Fruit fly (Drosophila melanogaster) whole organism, larva: ENCODE data around the gene CG42588.

Experiments used
- noc ChIP-seq: fragments of 200-800 bp; sonication (Bioruptor generic); optimal IDR thresholded peaks from 3 replicates; lab custom pipeline; 2019; ENCODE audit warnings: missing biosample characterization, mild to moderate bottlenecking, missing genetic modification characterization, moderate library complexity

Gene CG42588

DNA sequence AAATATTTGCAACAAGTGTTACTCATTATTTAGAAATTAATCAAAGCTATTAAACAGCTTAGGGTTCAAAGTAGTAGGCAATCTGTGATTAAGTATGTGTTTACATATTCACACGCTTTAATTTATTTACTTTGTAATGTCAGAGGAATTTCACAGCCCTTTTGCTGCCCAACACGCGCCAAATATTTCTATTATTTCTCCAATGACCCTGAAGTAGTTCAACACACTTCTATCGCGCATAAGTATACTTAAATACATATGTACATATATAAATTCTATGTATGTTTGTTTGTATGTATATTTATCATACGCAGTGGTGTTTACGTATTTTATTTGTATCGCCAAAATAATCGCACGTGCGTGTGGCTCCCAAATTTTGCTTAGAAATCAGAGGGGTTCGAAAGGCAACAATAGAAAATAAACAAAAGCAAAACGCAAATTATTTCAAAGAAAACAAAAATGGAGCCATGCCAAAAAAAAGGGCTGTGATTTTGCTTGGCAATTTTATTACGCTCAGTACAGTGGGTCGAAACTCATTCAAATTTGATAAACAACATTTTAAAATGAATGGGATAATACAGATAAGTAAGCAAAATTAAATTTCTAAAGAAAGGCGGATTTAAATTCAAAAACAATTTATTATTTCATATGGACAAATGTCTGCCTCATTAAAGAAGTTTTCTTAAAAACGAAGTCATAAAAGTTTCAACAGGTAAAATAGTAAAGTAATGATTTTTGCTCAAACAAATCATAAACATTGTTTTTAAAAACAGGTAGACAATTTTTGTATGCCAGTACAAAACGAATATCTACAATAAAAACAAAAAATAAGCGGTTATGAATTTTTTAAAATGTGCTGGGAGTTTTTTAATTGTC lies 10.7 kb upstream of the CG42588 start:
- TF ChIP-seq noc (tag; lab: Kevin White, UChicago) = peak; percentile 80

DNA sequence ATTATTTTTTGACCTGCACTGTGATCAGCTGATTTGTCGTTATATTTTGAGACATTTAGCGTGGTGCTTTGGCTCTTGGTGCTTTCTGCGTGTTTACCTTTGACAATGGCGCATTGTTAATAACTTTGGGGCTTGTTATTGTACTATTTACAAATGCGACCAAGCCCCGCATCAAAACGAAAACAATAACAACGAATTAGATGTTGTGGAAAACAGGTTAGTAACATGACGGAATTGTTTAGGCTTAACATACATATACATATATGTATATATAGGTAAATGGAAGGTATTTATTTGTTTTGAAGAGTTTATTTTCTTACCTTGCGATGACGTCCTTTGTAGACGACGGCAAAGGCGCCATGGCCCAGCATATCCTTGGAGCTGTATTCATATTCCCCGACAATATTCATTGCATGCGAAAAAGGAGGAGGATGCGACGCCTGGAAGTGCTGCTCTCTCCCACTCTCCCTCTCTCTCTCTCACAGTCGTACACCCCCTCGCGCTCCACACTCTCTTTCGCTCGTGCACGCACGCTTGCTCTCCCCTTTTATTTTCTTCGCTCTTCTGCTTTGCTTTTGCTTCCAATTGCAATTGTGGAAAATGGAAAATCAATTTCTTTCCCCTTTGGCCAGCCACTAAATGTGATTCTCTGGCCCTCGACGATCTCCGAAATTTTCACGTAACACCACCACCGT lies 9.9 kb upstream of the CG42588 start:
- TF ChIP-seq noc (tag; lab: Kevin White, UChicago) = no peak

DNA sequence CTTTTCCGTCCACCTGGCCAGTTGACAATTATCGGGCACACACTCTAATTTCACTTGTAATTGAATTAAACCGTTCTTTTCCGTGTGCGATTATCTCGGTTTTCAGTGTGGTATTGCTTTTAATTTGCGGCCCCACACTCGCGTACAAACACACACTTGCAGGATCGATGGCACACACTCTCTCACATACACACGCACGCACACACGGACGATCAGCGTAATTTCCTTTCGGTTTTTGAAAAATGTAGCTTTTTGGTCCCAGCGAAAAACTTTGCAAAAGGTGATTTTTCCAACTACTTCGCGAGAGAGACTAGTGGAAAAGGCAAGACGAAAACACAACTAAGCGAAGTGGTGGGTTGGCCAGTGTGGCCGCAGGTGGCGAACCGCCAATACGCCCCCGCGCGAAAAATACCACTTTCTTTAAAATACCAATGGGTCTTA lies 9.3 kb upstream of the CG42588 start, which contains the start of gene Atg1:
Gene Atg1 (minus strand): TSS at position 387 of the 441 bp plus-strand sequence.
- peak; percentile 26 for TF ChIP-seq noc (tag; lab: Kevin White, UChicago)

DNA sequence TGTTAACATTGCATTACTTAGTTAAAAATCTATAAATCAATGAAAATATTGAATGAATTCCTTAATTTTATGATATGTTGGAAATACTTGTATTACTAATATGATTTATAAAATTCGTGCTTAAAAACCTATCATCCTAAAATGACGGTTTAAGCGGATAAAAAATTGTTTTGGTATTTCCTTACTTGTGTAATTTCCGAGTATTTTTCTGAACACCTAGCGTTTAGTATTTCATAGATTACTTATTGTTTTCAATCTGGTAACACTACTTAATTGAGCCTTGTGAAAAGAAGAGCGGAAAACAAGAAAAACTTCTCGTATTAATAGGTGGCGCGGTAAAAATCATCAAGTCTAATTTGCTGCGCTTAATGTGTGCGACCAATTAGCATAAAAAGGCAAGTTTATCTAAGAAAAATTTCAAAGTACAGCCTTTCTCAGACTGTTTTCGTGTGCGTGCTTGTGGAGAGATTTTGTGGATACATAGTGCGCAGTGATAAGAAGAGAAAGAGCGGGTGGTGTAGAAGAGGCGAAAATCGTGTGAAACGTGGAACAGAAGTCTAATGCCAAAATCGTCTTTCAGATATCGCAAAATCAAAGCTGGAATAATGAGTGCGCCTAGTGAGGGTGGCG lies 8.3 kb upstream of the CG42588 start, which contains the start of gene Sap130:
Gene Sap130 (plus strand): TSS at position 243 of the 630 bp plus-strand sequence.
- TF ChIP-seq noc (tag; lab: Kevin White, UChicago) = no peak

DNA sequence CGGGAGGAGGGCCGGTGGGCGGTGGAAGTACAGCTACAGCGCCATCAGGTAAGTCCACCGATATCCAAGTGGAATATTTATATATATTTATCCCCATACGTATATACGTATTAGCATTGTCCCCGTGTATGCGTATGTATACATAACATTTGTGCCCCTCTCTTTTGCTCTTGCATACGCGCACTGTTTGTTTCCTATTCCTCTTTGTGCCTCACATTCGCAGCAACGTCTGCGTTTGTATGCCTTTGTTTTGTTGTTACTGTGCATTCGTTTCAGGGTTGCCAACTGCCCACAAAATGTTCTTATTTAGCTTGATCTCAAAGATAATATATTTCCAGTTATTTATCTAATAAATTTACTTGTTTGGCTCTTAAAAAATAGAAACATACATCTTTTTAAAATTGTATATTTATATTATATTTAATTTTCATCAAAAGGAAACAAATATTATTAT lies 7.7 kb upstream of the CG42588 start:
- peak; percentile 45 for TF ChIP-seq noc (tag; lab: Kevin White, UChicago)

DNA sequence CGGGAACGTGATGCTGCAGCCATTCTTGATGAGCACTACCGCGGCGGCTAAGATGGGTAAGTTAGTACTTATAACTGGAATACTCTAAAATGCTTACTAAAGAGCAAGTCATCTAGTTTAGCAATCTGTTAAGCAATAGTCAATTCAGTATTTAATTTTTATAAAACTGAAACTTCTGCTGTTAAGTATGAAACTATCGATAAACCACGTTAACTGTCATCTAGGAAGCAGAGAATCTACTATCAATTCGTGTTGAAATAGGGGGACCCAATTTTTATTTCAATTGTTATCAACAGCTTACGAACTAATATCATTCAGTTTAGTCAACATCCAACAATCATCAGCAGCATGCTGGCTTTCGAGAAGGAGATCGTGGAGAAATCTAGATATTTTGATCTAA lies 5.6 kb upstream of the CG42588 start, which contains the start of gene CG32110:
Gene CG32110 (plus strand): TSS at position 301 of the 400 bp plus-strand sequence.
- TF ChIP-seq noc (tag; lab: Kevin White, UChicago) = no peak

DNA sequence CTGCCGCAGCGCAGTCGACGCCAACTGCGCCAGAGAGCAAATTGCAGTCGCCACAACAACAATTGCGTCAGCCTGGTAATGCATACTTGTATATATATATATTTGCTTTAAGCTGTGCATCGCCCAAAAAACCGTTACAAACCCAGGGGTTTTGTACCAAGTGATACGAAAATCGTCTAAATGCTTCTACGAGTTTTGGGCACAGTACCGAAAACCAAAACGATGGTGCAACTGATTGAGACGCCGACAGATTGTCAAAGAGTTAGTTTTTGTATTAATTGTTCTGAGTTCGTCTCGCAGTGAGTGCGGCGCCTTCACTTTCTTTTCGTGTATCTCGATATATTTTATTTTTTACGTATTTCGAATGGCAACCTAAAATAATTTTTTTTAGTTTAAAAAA lies 752 bp downstream of the CG42588 start:
- TF ChIP-seq noc (tag; lab: Kevin White, UChicago) = no peak

DNA sequence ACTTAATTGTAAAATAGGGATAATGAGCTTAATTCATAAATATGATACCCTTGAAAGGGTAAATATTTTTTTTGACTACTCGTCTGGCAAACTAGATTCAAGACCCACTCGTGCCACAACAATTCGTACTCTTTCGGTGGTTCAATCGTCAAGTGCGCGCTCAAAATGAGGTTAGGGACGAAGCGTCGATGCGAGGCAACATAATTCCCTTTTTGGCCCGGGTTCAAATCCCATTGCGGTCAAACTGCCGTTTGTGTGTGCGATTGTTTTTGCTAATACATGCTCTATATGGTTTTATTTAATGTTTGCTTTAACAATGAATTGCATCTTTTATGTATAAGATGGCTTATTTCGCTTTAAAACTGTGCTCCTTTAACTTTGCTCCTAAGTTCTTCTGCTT lies 1.7 kb downstream of the CG42588 start:
- TF ChIP-seq noc (tag; lab: Kevin White, UChicago) = no peak

DNA sequence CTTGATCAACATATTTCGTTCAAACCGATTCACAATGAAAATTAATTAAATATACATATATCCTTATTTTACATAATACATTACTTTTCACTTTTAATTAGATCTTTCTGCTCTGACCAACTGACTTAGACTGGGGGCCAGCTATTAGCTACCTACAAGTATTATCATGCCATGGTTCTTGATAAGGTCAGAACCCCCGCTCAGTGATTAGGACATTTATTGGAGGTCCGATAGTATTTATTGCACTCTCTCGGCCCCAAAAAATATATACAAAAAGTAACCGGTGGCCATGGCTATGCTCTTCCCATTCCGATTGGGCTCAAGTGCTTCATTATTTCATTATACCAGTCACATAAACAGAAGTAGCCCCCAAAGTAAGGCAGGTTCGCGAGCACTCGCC lies 13.7 kb downstream of the CG42588 start:
- no peak for TF ChIP-seq noc (tag; lab: Kevin White, UChicago)

DNA sequence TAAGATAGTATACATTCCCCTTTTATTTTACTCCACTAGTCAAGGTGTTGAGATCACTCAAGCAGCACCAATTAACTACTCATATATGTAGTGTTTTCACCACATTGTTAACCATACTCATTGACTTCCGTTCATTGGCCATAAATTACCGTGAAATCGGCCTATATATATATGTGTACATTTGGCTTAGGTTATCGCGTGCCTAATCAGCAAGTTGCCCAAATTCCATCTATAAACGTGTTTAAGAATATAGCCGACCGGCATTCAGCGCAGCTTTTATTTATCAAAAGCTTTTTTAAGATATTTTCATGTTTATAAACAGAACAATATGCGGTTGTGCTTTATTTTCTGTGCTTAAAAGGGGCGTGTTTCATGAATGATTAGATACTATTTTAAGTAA lies 14.5 kb downstream of the CG42588 start:
- peak; percentile 29 for TF ChIP-seq noc (tag; lab: Kevin White, UChicago)

DNA sequence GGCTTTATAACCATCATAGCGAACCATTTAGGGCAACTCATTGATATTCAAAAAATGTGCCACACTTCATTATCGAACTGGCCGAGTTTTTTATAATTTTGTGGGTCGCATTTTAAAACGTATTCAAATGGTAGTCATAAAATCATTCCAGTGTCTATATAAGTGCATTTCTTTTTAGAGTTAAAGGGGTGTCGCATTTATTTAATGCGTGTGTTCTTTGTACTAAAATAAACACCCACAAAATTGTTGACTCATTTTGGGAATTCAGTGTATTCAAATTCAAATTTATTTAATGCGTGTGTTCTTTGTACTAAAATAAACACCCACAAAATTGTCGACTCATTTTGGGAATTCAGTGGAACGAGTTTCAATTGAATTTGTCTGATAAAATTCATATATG lies 16.4 kb downstream of the CG42588 start:
- TF ChIP-seq noc (tag; lab: Kevin White, UChicago) = no peak

DNA sequence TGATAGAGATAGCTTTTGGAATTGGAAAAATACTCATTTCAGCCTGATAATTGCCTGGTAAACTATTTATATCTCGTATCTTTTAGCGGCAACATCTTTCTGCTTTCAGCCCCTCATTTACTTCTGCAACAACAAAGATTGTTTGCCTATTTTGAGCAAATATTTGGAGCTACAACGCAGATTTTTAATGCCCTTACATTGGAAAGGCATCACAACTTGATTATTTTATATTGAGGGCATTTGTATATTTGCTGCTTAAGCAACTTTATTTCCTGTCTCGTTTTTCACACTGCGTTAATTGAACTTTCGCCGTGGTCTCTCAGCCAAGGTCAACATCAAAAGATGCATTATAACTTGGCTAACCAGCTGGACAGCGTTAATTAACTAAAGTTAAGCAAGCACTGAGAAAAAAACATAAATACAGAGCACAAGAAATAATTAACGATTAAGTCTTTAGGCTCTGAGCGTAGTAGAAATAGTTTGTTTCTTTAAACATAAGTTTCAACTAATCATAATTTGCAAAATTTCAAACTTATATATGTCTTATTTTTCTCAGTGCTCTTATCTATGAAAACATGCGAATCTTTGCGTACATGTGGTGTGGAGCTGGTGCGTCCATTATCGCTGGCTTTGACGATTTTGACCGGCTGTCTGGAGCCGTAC lies 17.4 kb downstream of the CG42588 start:
- TF ChIP-seq noc (tag; lab: Kevin White, UChicago) = peak; percentile 86

DNA sequence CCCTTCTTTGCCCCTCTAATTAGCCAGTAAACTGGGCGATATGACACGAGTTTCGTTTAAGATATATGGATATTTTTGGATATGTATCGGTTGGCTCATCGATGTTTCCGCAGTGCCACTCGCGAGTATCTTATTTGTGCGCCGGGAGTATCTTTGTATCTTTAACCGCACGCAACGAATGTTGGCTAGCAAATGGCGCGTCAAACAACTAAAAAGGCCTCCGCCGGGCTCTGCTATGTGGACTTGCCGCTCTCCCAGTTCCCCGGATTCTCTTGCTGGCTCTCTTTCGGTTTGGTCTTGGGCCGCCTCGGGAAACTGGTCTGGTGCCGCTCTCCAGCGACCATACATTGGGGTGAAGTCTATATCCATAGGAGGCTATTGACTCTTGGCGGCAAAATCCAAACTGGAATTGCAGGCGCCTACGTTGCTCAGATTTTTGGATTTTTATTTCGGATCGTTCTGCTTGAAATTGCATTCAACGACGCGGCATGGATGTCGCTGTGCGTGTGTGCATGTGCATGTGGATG lies 18.4 kb downstream of the CG42588 start:
- TF ChIP-seq noc (tag; lab: Kevin White, UChicago) = no peak

DNA sequence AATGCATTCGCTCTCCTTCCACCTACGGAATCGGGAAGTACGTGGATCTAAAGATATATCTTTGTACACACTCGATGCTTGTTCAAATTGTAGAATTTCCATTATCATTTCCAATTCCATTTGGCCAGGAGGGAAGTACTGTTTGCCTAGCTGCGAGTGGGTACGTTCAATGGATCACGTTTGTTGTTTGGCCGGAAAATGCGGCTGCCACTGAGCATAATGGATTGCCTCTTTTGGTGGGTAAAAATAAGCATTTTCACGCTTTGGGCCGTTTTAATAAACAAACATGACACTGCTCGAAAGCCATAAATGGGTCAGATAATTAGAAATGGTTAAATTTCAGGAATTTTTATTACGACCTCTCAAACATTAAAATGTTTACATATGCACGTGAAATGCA lies 19.3 kb downstream of the CG42588 start:
- no peak for TF ChIP-seq noc (tag; lab: Kevin White, UChicago)
